ENCODE assay signal across 3 fruit fly cellular contexts in genomic region chr2L:16450891-16451290, dm6.
A peak's percentile ranks its signal among the peaks of the same experiment; 100 is the strongest.
TF ChIP-seq lines count a peak whose summit lies in the region.

TSS of gene Idgf3 (plus strand) at chr2L:16450907.

TF ChIP-seq in whole organism, adult, 20 proteins besides CTCF, POLR2A, EP300 and RAD21 (continued from another document):
- TF ChIP-seq Mnt (GFP tag; optimal IDR thresholded peaks at IDR 0.05; lab: Kevin White, UChicago): peak; percentile 32
TF ChIP-seq in whole organism, adult: peak in this region for 9.

TF ChIP-seq in whole organism, embryonic, 481 proteins besides CTCF, POLR2A, EP300 and RAD21 (continued from another document):
- TF ChIP-seq CG2199 (GFP tag; IDR thresholded peaks at IDR 0.05; lab: Robert Waterston, UW) (peak; percentile 36; the same call in 2 of the 3 replicates), CG10543 (GFP tag; optimal IDR thresholded peaks at IDR 0.05; lab: Kevin White, UChicago) (peak; percentile 62), CG34376 (GFP tag; optimal IDR thresholded peaks at IDR 0.05; lab: Kevin White, UChicago) (peak; percentile 90), CG5953 (GFP tag; IDR thresholded peaks at IDR 0.05; lab: Robert Waterston, UW) (no peak), Med (GFP tag; lab: Kevin White, UChicago) (peak; percentile 58), chinmo (GFP tag; IDR thresholded peaks at IDR 0.05; lab: Robert Waterston, UW; ENCODE audit: partially characterized antibody) (peak; percentile 93), Taf1 (GFP tag; IDR thresholded peaks at IDR 0.05; lab: Robert Waterston, UW) (0 out of 2 replicates have a peak, but pooled peaks have one; percentile 27), Trl (optimal IDR thresholded peaks at IDR 0.05; lab: Kevin White, UChicago) (peak; percentile 24 to 71), Trl (GFP tag; optimal IDR thresholded peaks at IDR 0.05; lab: Kevin White, UChicago) (no peak), sens (GFP tag; lab: Kevin White, UChicago) (peak; percentile 72), bowl (GFP tag; IDR thresholded peaks at IDR 0.05; lab: Robert Waterston, UW) (no peak), Dbx (GFP tag; IDR thresholded peaks at IDR 0.05; lab: Robert Waterston, UW) (peak; percentile 36; the same call in 1 of the 3 replicates), pan (optimal IDR thresholded peaks at IDR 0.05; lab: Kevin White, UChicago) (no peak), pan (GFP tag; optimal IDR thresholded peaks at IDR 0.05 in 1 of 2, IDR thresholded peaks at IDR 0.05 in 1 of 2) (no peak), tgo (GFP tag; IDR thresholded peaks at IDR 0.05; lab: Robert Waterston, UW) (peak; percentile 16; the same call in 1 of the 3 replicates), salm (tag; optimal IDR thresholded peaks at IDR 0.05; lab: Kevin White, UChicago) (no peak), slbo (GFP tag; IDR thresholded peaks at IDR 0.05; lab: Robert Waterston, UW) (peak; percentile 37; the same call in 1 of the 2 replicates), CG3281 (GFP tag; optimal IDR thresholded peaks at IDR 0.05; lab: Kevin White, UChicago) (peak; percentile 3), CG6813 (GFP tag; optimal IDR thresholded peaks at IDR 0.05; lab: Kevin White, UChicago) (peak; percentile 15), CG3838 (GFP tag; optimal IDR thresholded peaks at IDR 0.05; lab: Kevin White, UChicago) (no peak), CG4404 (GFP tag; IDR thresholded peaks at IDR 0.05; lab: Robert Waterston, UW) (no peak), z (GFP tag; IDR thresholded peaks at IDR 0.05; lab: Robert Waterston, UW) (peak; percentile 90), Deaf1 (tag; optimal IDR thresholded peaks at IDR 0.05; lab: Kevin White, UChicago) (peak; percentile 54), Jarid2 (GFP tag; optimal IDR thresholded peaks at IDR 0.05; lab: Kevin White, UChicago) (peak; percentile 53), B-H2 (GFP tag; optimal IDR thresholded peaks at IDR 0.05; lab: Kevin White, UChicago) (peak; percentile 7), slou (GFP tag; optimal IDR thresholded peaks at IDR 0.05; lab: Kevin White, UChicago) (no peak), caup (GFP tag; optimal IDR thresholded peaks at IDR 0.05; lab: Kevin White, UChicago; ENCODE audit: severe bottlenecking) (no peak), crol (GFP tag; IDR thresholded peaks at IDR 0.05; lab: Robert Waterston, UW) (peak; percentile 50), Hmr (GFP tag; optimal IDR thresholded peaks at IDR 0.05; lab: Kevin White, UChicago) (peak; percentile 0), az2 (GFP tag; optimal IDR thresholded peaks at IDR 0.05; lab: Kevin White, UChicago) (no peak)

TF ChIP-seq in whole organism, prepupa, 60 proteins besides CTCF, POLR2A, EP300 and RAD21 (continued from another document):
- 0 out of 3 replicates have a peak, but pooled peaks have one; percentile 27 for TF ChIP-seq eg (GFP tag; IDR thresholded peaks at IDR 0.05; lab: Robert Waterston, UW)
- no peak for TF ChIP-seq Eip75B (GFP tag; optimal IDR thresholded peaks at IDR 0.05; lab: Kevin White, UChicago)
- no peak for TF ChIP-seq topi (GFP tag; optimal IDR thresholded peaks at IDR 0.05; lab: Kevin White, UChicago)
- no peak for TF ChIP-seq CG7368 (GFP tag; optimal IDR thresholded peaks at IDR 0.05; lab: Kevin White, UChicago)
- TF ChIP-seq CG16779 (tag; optimal IDR thresholded peaks at IDR 0.05; lab: Kevin White, UChicago): no peak
- peak; percentile 94 for TF ChIP-seq svp (GFP tag; lab: Kevin White, UChicago)
- TF ChIP-seq dac (GFP tag; optimal IDR thresholded peaks at IDR 0.05; lab: Kevin White, UChicago): no peak
